Worm (Caenorhabditis elegans) whole organism, L4 larva: ENCODE measurements around the gene acl-5.

ENCODE experiments used
- D1046.2 ChIP-seq: fragments of 200-800 bp; sonication (Bioruptor generic); IDR thresholded peaks from 2 replicates; pipeline ENCODE4 v1.3.6; 2022; ENCODE audit warnings: missing genetic modification characterization, missing compliant biosample characterization
- F10B5.3 ChIP-seq: sonication (generic microtip); optimal IDR thresholded peaks from 2 replicates; lab custom pipeline; 2016; ENCODE audit warnings: mild to moderate bottlenecking, missing genetic modification characterization, missing compliant biosample characterization
- F26F4.8 ChIP-seq: fragments of 200-800 bp; sonication (Bioruptor generic); conservative IDR thresholded peaks from 2 replicates; pipeline ENCODE4 v1.3.6; 2022; ENCODE audit warnings: missing genetic modification characterization, missing compliant biosample characterization
- F37D6.2 ChIP-seq: sonication (generic microtip); optimal IDR thresholded peaks from 2 replicates; lab custom pipeline; 2016; ENCODE audit warnings: mild to moderate bottlenecking, missing genetic modification characterization, missing compliant biosample characterization
- R02D3.7 ChIP-seq: fragments of 150-350 bp; sonication (generic microtip); optimal IDR thresholded peaks from 3 replicates; lab custom pipeline; 2014; ENCODE audit warnings: missing biosample characterization, missing genetic modification characterization
- Y105C5A.15 ChIP-seq: fragments of 200-800 bp; sonication (Bioruptor generic); IDR thresholded peaks from 2 replicates; pipeline ENCODE4 v1.3.6; 2022; ENCODE audit warnings: missing genetic modification characterization, missing compliant biosample characterization
- Y48G9A.11 ChIP-seq: fragments of 200-800 bp; sonication (Bioruptor generic); IDR thresholded peaks from 2 replicates; pipeline ENCODE4 v1.3.6; 2022; ENCODE audit warnings: missing genetic modification reagents, missing genetic modification characterization, missing compliant biosample characterization
- Y75B8A.6 ChIP-seq: fragments of 200-800 bp; sonication (Bioruptor generic); IDR thresholded peaks from 2 replicates; pipeline ENCODE4 v1.3.6; 2022; ENCODE audit warnings: missing genetic modification reagents, missing genetic modification characterization, missing compliant biosample characterization
- ZK337.2 ChIP-seq: fragments of 200-800 bp; sonication (Bioruptor generic); IDR thresholded peaks from 2 replicates; pipeline ENCODE4 v1.3.6; 2022; ENCODE audit warnings: missing genetic modification reagents, missing genetic modification characterization, missing compliant biosample characterization
- aha-1 ChIP-seq: fragments of 150-350 bp; peaks from one replicate; lab custom pipeline; 2014; ENCODE audit warnings: missing biosample characterization, missing genetic modification characterization
- aly-2 ChIP-seq: sonication (generic microtip); optimal IDR thresholded peaks from 2 replicates; lab custom pipeline; 2018; ENCODE audit warnings: missing biosample characterization, missing genetic modification characterization
- arid-1 ChIP-seq: fragments of 200-800 bp; sonication (Bioruptor generic); conservative IDR thresholded peaks from 2 replicates; pipeline ENCODE4 v1.3.6; 2022; ENCODE audit warnings: missing genetic modification reagents, missing genetic modification characterization, missing compliant biosample characterization
- ceh-62 ChIP-seq: sonication (generic microtip); optimal IDR thresholded peaks from 2 replicates; lab custom pipeline; 2017; ENCODE audit warnings: missing biosample characterization, missing genetic modification characterization
- ces-1 ChIP-seq: fragments of 150-350 bp; sonication (generic microtip); optimal IDR thresholded peaks from 4 replicates; lab custom pipeline; 2014; ENCODE audit warnings: missing biosample characterization, missing genetic modification reagents, missing genetic modification characterization
- daf-19 ChIP-seq: fragments of 200-800 bp; sonication (Bioruptor generic); conservative IDR thresholded peaks from 2 replicates; pipeline ENCODE4 v1.3.6; 2022; ENCODE audit warnings: missing genetic modification characterization, missing compliant biosample characterization
- daf-8 ChIP-seq: fragments of 200-800 bp; sonication (Bioruptor generic); IDR thresholded peaks from 2 replicates; pipeline ENCODE4 v1.3.6; 2022; ENCODE audit warnings: missing genetic modification characterization, missing compliant biosample characterization
- dmd-8 ChIP-seq: fragments of 200-800 bp; sonication (Bioruptor generic); IDR thresholded peaks from 2 replicates; pipeline ENCODE4 v1.3.6; 2022; ENCODE audit warnings: missing genetic modification characterization, missing compliant biosample characterization
- dmd-9 ChIP-seq: fragments of 200-800 bp; sonication (Bioruptor generic); IDR thresholded peaks from 2 replicates; pipeline ENCODE4 v1.3.6; 2022; ENCODE audit warnings: missing genetic modification reagents, missing genetic modification characterization, missing compliant biosample characterization
- fkh-10 ChIP-seq: fragments of 150-350 bp; optimal IDR thresholded peaks from 2 replicates; lab custom pipeline; 2014; ENCODE audit warnings: missing biosample characterization, missing genetic modification reagents, missing genetic modification characterization
- fos-1 ChIP-seq: fragments of 150-350 bp; optimal IDR thresholded peaks from 2 replicates; lab custom pipeline; 2014; ENCODE audit warnings: missing biosample characterization, missing genetic modification characterization
- hlh-11 ChIP-seq: fragments of 200-800 bp; sonication (Bioruptor generic); optimal IDR thresholded peaks from 2 replicates; lab custom pipeline; 2018; ENCODE audit warnings: mild to moderate bottlenecking, missing genetic modification characterization, missing compliant biosample characterization
- jun-1 ChIP-seq: fragments of 150-350 bp; optimal IDR thresholded peaks from 2 replicates; lab custom pipeline; 2014; ENCODE audit warnings: missing biosample characterization, missing genetic modification reagents, missing genetic modification characterization
- lin-13 ChIP-seq: fragments of 150-350 bp; optimal IDR thresholded peaks from 2 replicates; lab custom pipeline; 2014; ENCODE audit warnings: missing biosample characterization, missing genetic modification reagents, missing genetic modification characterization
- lin-29 ChIP-seq: fragments of 200-800 bp; sonication (Bioruptor generic); IDR thresholded peaks from 2 replicates; pipeline ENCODE4 v1.3.6; 2022; ENCODE audit warnings: missing genetic modification reagents, missing genetic modification characterization, missing compliant biosample characterization
- lin-39 ChIP-seq: fragments of 150-350 bp; optimal IDR thresholded peaks from 2 replicates; lab custom pipeline; 2014; ENCODE audit warnings: missing biosample characterization, missing genetic modification reagents, missing genetic modification characterization
- lir-3 ChIP-seq: sonication (generic microtip); optimal IDR thresholded peaks from 2 replicates; lab custom pipeline; 2016; ENCODE audit warnings: mild to moderate bottlenecking, missing genetic modification characterization, missing compliant biosample characterization
- lsy-2 ChIP-seq, 2 experiments: fragments of 150-350 bp in 1 of 2; sonication (generic microtip) in 1 of 2; optimal IDR thresholded peaks; 2 replicates each; lab custom pipeline; 2014 to 2017; ENCODE audit warnings: missing biosample characterization in 2 of 2, missing genetic modification characterization in 2 of 2
- madf-5 ChIP-seq, 2 experiments: fragments of 200-800 bp; sonication (Bioruptor generic); IDR thresholded peaks; 2 replicates each; pipeline ENCODE4 v1.3.6; 2022; ENCODE audit warnings: missing compliant biosample characterization in 2 of 2, missing genetic modification characterization in 2 of 2
- madf-9 ChIP-seq: fragments of 200-800 bp; sonication (Bioruptor generic); conservative IDR thresholded peaks from 2 replicates; pipeline ENCODE4 v1.3.6; 2022; ENCODE audit warnings: missing genetic modification reagents, missing genetic modification characterization, missing compliant biosample characterization
- mep-1 ChIP-seq: fragments of 150-350 bp; sonication (generic microtip); optimal IDR thresholded peaks from 3 replicates; lab custom pipeline; 2014; ENCODE audit warnings: missing biosample characterization, missing genetic modification characterization
- mxl-2 ChIP-seq: fragments of 200-800 bp; sonication (Bioruptor generic); conservative IDR thresholded peaks from 2 replicates; pipeline ENCODE4 v1.3.6; 2022; ENCODE audit warnings: missing genetic modification reagents, missing genetic modification characterization, missing compliant biosample characterization
- nhr-25 ChIP-seq: sonication (generic microtip); optimal IDR thresholded peaks from 2 replicates; lab custom pipeline; 2017; ENCODE audit warnings: missing genetic modification characterization, mild to moderate bottlenecking, missing compliant biosample characterization, antibody characterized with exemption, moderate library complexity, borderline replicate concordance; ENCODE audit not compliant: insufficient read depth
- nhr-28 ChIP-seq: fragments of 150-350 bp; optimal IDR thresholded peaks from 2 replicates; lab custom pipeline; 2014; ENCODE audit warnings: missing biosample characterization, missing genetic modification characterization
- nhr-42 ChIP-seq: fragments of 200-800 bp; sonication (Bioruptor generic); IDR thresholded peaks from 2 replicates; pipeline ENCODE4 v1.3.6; 2022; ENCODE audit warnings: missing genetic modification characterization, missing compliant biosample characterization
- nhr-48 ChIP-seq: sonication (generic microtip); optimal IDR thresholded peaks from 2 replicates; lab custom pipeline; 2016; ENCODE audit warnings: mild to moderate bottlenecking, missing genetic modification characterization, missing compliant biosample characterization
- nhr-6 ChIP-seq: fragments of 150-350 bp; optimal IDR thresholded peaks from 2 replicates; lab custom pipeline; 2014; ENCODE audit warnings: missing biosample characterization, missing genetic modification characterization
- pha-4 ChIP-seq, 2 experiments: fragments of 150-350 bp in 1 of 2; fragments of 200-800 bp in 1 of 2; sonication (Bioruptor generic) in 1 of 2; IDR thresholded peaks in 1 of 2; optimal IDR thresholded peaks in 1 of 2; 2 replicates each; pipeline versions ENCODE4 v1.3.6 to Lab custom; 2014 to 2022; ENCODE audit warnings: missing genetic modification characterization in 2 of 2, missing genetic modification reagents in 2 of 2, missing biosample characterization in 1 of 2, missing compliant biosample characterization in 1 of 2
- php-3 ChIP-seq: fragments of 200-800 bp; sonication (Bioruptor generic); IDR thresholded peaks from 2 replicates; pipeline ENCODE4 v1.3.6; 2022; ENCODE audit warnings: missing genetic modification reagents, missing genetic modification characterization, missing compliant biosample characterization
- saeg-2 ChIP-seq: fragments of 200-800 bp; sonication (Bioruptor generic); IDR thresholded peaks from 2 replicates; pipeline ENCODE4 v1.3.6; 2022; ENCODE audit warnings: missing genetic modification reagents, missing genetic modification characterization, missing compliant biosample characterization
- skn-1 ChIP-seq: fragments of 150-350 bp; optimal IDR thresholded peaks from 2 replicates; lab custom pipeline; 2014; ENCODE audit warnings: missing biosample characterization, missing genetic modification characterization
- snpc-1.2 ChIP-seq: fragments of 200-800 bp; sonication (Bioruptor generic); IDR thresholded peaks from 2 replicates; pipeline ENCODE4 v1.3.6; 2022; ENCODE audit warnings: missing genetic modification reagents, missing genetic modification characterization, missing compliant biosample characterization
- snpc-4 ChIP-seq: fragments of 150-350 bp; optimal IDR thresholded peaks from 2 replicates; lab custom pipeline; 2014; ENCODE audit warnings: missing biosample characterization, missing genetic modification characterization
- tag-97 ChIP-seq: fragments of 200-800 bp; sonication (Bioruptor generic); IDR thresholded peaks from 2 replicates; pipeline ENCODE4 v1.3.6; 2022; ENCODE audit warnings: missing genetic modification characterization, missing compliant biosample characterization
- tra-1 ChIP-seq: fragments of 200-800 bp; sonication (Bioruptor generic); IDR thresholded peaks from 2 replicates; pipeline ENCODE4 v1.3.6; 2022; ENCODE audit warnings: missing genetic modification reagents, missing genetic modification characterization, missing compliant biosample characterization
- unc-130 ChIP-seq: sonication (generic microtip); optimal IDR thresholded peaks from 2 replicates; lab custom pipeline; 2016; ENCODE audit warnings: missing genetic modification reagents, missing genetic modification characterization, missing compliant biosample characterization
- unc-62 ChIP-seq, 3 experiments: fragments of 150-350 bp in 1 of 3; sonication (generic microtip); optimal IDR thresholded peaks in 2 of 3; peaks in 1 of 3; 1 replicate in 1 of 3; 2 replicates in 2 of 3; lab custom pipeline; 2014 to 2017; ENCODE audit warnings: missing biosample characterization in 3 of 3, missing genetic modification characterization in 3 of 3, missing genetic modification reagents in 3 of 3, missing genotype in 1 of 3
- zip-2 ChIP-seq: fragments of 150-350 bp; optimal IDR thresholded peaks from 2 replicates; lab custom pipeline; 2014; ENCODE audit warnings: missing biosample characterization, missing genetic modification characterization

Gene acl-5

DNA sequence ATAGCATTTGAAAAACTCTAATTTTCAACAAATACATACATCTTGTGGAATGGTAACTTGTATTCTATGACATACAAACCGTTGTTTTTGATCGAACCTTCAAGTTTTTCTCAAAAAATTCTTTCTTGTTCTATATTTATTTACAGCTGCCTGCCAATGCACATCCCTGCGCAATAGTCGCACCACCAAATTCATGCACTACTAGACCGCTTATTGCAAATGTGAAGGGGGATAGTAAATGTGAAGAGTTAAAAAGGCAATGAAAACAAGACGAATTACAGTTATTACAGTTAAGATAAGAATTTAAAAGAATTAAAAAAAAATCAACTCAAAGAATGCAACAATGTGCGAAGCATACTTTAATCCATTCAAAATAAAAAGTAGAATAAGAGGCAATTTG lies 26.6 kb upstream of the acl-5 start:
- no peak for TF ChIP-seq lin-13 (GFP tag; lab: Kevin White, UChicago)
- no peak for TF ChIP-seq zip-2
- TF ChIP-seq unc-62 (GFP tag; optimal IDR thresholded peaks at IDR 0.05 in 1 of 2; lab: Kevin White, UChicago) = peak in 1 of 2 experiments; percentile 28
- TF ChIP-seq unc-62 (tag; optimal IDR thresholded peaks at IDR 0.05; lab: Kevin White, UChicago) = no peak
- TF ChIP-seq snpc-1.2 = no peak
- no peak for TF ChIP-seq ces-1 (GFP tag; lab: Kevin White, UChicago)
- no peak for TF ChIP-seq daf-19 (GFP tag; lab: Robert Waterston, UW)
- no peak for TF ChIP-seq R02D3.7

ce11 chrX:10350151-10350550 lies 22.9 kb upstream of the acl-5 start:
- TF ChIP-seq aha-1 (tag; lab: Kevin White, UChicago) = peak; percentile 90
- TF ChIP-seq fos-1 (tag; lab: Kevin White, UChicago) = no peak
- TF ChIP-seq F26F4.8 (GFP tag; lab: Robert Waterston, UW) = no peak
- TF ChIP-seq nhr-28 (tag; lab: Kevin White, UChicago) = peak; percentile 21
- no peak for TF ChIP-seq lin-29 (GFP tag; lab: Robert Waterston, UW)
- no peak for TF ChIP-seq Y105C5A.15
- TF ChIP-seq arid-1 (GFP tag; lab: Robert Waterston, UW) = no peak
- no peak for TF ChIP-seq php-3 (GFP tag; lab: Robert Waterston, UW)
- TF ChIP-seq mxl-2 (GFP tag; lab: Robert Waterston, UW) = no peak
- no peak for TF ChIP-seq snpc-4 (tag; lab: Kevin White, UChicago)
- no peak for TF ChIP-seq tag-97

- no peak for TF ChIP-seq lin-13 (GFP tag; lab: Kevin White, UChicago)
- TF ChIP-seq pha-4 (GFP tag; IDR thresholded peaks at IDR 0.05; lab: Robert Waterston, UW) = no peak
- no peak for TF ChIP-seq pha-4 (tag; optimal IDR thresholded peaks at IDR 0.05; lab: Kevin White, UChicago)
- TF ChIP-seq hlh-11 = peak; percentile 49
- TF ChIP-seq unc-62 (GFP tag; optimal IDR thresholded peaks at IDR 0.05 in 1 of 2; lab: Kevin White, UChicago) = no peak
- TF ChIP-seq unc-62 (tag; optimal IDR thresholded peaks at IDR 0.05; lab: Kevin White, UChicago) = no peak
- TF ChIP-seq daf-19 (GFP tag; lab: Robert Waterston, UW) = no peak
- no peak for TF ChIP-seq mep-1 (tag; lab: Kevin White, UChicago)
- no peak for TF ChIP-seq daf-8 (GFP tag; lab: Robert Waterston, UW)
- TF ChIP-seq D1046.2 (GFP tag; lab: Robert Waterston, UW) = no peak
- no peak for TF ChIP-seq nhr-25 (tag; lab: Kevin White, UChicago)
- no peak for TF ChIP-seq tra-1 (GFP tag; lab: Robert Waterston, UW)
- TF ChIP-seq unc-130 (GFP tag; lab: Kevin White, UChicago) = no peak
- no peak for TF ChIP-seq skn-1 (tag; lab: Kevin White, UChicago)
- TF ChIP-seq dmd-9 (GFP tag; lab: Robert Waterston, UW) = no peak
- TF ChIP-seq Y75B8A.6 (GFP tag; lab: Robert Waterston, UW) = no peak
- no peak for TF ChIP-seq madf-9 (GFP tag; lab: Robert Waterston, UW)
- no peak for TF ChIP-seq lin-39 (tag; lab: Kevin White, UChicago)
- TF ChIP-seq nhr-6 (tag; lab: Kevin White, UChicago) = no peak
- TF ChIP-seq nhr-42 (GFP tag; lab: Robert Waterston, UW) = no peak
- no peak for TF ChIP-seq fkh-10 (GFP tag; lab: Kevin White, UChicago)
- no peak for TF ChIP-seq jun-1 (tag; lab: Kevin White, UChicago)
- no peak for TF ChIP-seq aly-2 (tag; lab: Kevin White, UChicago)
- TF ChIP-seq ces-1 (GFP tag; lab: Kevin White, UChicago) = no peak
- TF ChIP-seq madf-5 (GFP tag; IDR thresholded peaks at IDR 0.05; lab: Robert Waterston, UW) = no peak
- no peak for TF ChIP-seq snpc-4 (tag; lab: Kevin White, UChicago)
- no peak for TF ChIP-seq F10B5.3 (tag; lab: Kevin White, UChicago)
- TF ChIP-seq php-3 (GFP tag; lab: Robert Waterston, UW) = peak; percentile 41; the same call in 1 of the 2 replicates
- TF ChIP-seq snpc-1.2 = no peak
- TF ChIP-seq Y48G9A.11 = no peak
- no peak for TF ChIP-seq lsy-2 (tag; optimal IDR thresholded peaks at IDR 0.05; lab: Kevin White, UChicago)
- TF ChIP-seq saeg-2 (GFP tag; lab: Robert Waterston, UW) = no peak
- no peak for TF ChIP-seq aha-1 (tag; lab: Kevin White, UChicago)
- no peak for TF ChIP-seq F37D6.2 (tag; lab: Kevin White, UChicago)
- peak; percentile 53 for TF ChIP-seq nhr-28 (tag; lab: Kevin White, UChicago)
- TF ChIP-seq dmd-8 = no peak
- TF ChIP-seq nhr-48 (tag; lab: Kevin White, UChicago) = no peak
- TF ChIP-seq lir-3 = no peak
- no peak for TF ChIP-seq ZK337.2 (GFP tag; lab: Robert Waterston, UW)
- no peak for TF ChIP-seq ceh-62
Measured at ce11 chrX:10340986-10341385, 13.7 kb upstream of the acl-5 start, which contains the start of gene R07E3.1. Gene R07E3.1, minus strand, starts transcription at chrX:10341161.
